Fruit fly (Drosophila melanogaster): ENCODE data around the gene RhoGAP68F.

Gene RhoGAP68F

dm6 chr3L:12111081-12111958 lies 27.3 kb upstream of the RhoGAP68F start (continued):
- no peak; the same call in 1 of the 2 replicates for TF ChIP-seq Ravus (GFP tag; IDR thresholded peaks at IDR 0.05)
- TF ChIP-seq CG18262 (tag; optimal IDR thresholded peaks at IDR 0.05) = peak; percentile 98
- TF ChIP-seq lola (GFP tag; optimal IDR thresholded peaks at IDR 0.05) = peak in 1 of 3 experiments; percentile 98
- TF ChIP-seq CG18619 (GFP tag; optimal IDR thresholded peaks at IDR 0.05) = peak; percentile 79
- peak; percentile 36 for TF ChIP-seq lilli (GFP tag; optimal IDR thresholded peaks at IDR 0.05)
- TF ChIP-seq sens (GFP tag) = peak; percentile 95
- TF ChIP-seq CoRest (tag; optimal IDR thresholded peaks at IDR 0.05) = peak; percentile 95
- TF ChIP-seq CG6683 (GFP tag; optimal IDR thresholded peaks at IDR 0.05) = peak; percentile 71
- peak in 1 of 3 experiments; percentile 72 for TF ChIP-seq Stat92E (GFP tag; optimal IDR thresholded peaks at IDR 0.05)
- peak; percentile 67 for TF ChIP-seq Fer1 (GFP tag; optimal IDR thresholded peaks at IDR 0.05)
- no peak for TF ChIP-seq CG7987 (GFP tag; optimal IDR thresholded peaks at IDR 0.05)
- TF ChIP-seq CG13624 (GFP tag; optimal IDR thresholded peaks at IDR 0.05) = peak; percentile 47
- no peak for TF ChIP-seq HLHmδ (GFP tag; optimal IDR thresholded peaks at IDR 0.05)
- TF ChIP-seq vfl (GFP tag; optimal IDR thresholded peaks at IDR 0.05) = no peak
- TF ChIP-seq klu (GFP tag; IDR thresholded peaks at IDR 0.05) = peak; percentile 69; the same call in 1 of the 2 replicates
- TF ChIP-seq CG15601 (tag; optimal IDR thresholded peaks at IDR 0.05) = peak; percentile 95
- no peak for TF ChIP-seq HLH54F (GFP tag; optimal IDR thresholded peaks at IDR 0.05)
- no peak for TF ChIP-seq p53 (GFP tag; optimal IDR thresholded peaks at IDR 0.05)
- TF ChIP-seq rib (GFP tag; IDR thresholded peaks at IDR 0.05) = no peak
- peak; percentile 87 for TF ChIP-seq Oli (tag; optimal IDR thresholded peaks at IDR 0.05)
- TF ChIP-seq CG1832 (GFP tag; optimal IDR thresholded peaks at IDR 0.05) = peak; percentile 16
- peak; percentile 88 for TF ChIP-seq gcm (GFP tag; optimal IDR thresholded peaks at IDR 0.05)
- TF ChIP-seq Dek (tag; optimal IDR thresholded peaks at IDR 0.05) = peak; percentile 66
- no peak for TF ChIP-seq tll (GFP tag; optimal IDR thresholded peaks at IDR 0.05)
- no peak for TF ChIP-seq chn (GFP tag; optimal IDR thresholded peaks at IDR 0.05)
- no peak for TF ChIP-seq Dip2 (GFP tag; IDR thresholded peaks at IDR 0.05)
- peak; percentile 71 for TF ChIP-seq zf30C (GFP tag; optimal IDR thresholded peaks at IDR 0.05)
- no peak for TF ChIP-seq crol (GFP tag; IDR thresholded peaks at IDR 0.05)
- peak; percentile 45 for TF ChIP-seq CG9817 (tag; optimal IDR thresholded peaks at IDR 0.05)
- TF ChIP-seq wdn (GFP tag; IDR thresholded peaks at IDR 0.05) = no peak; the same call in 1 of the 2 replicates
- TF ChIP-seq CG15479 (GFP tag; optimal IDR thresholded peaks at IDR 0.05) = no peak
- no peak for TF ChIP-seq ham (GFP tag; IDR thresholded peaks at IDR 0.05)
- no peak for TF ChIP-seq seq (GFP tag; IDR thresholded peaks at IDR 0.05)
- TF ChIP-seq abd-A (tag; optimal IDR thresholded peaks at IDR 0.05) = no peak
- peak; percentile 34; the same call in 1 of the 2 replicates for TF ChIP-seq peb (GFP tag; IDR thresholded peaks at IDR 0.05)
- TF ChIP-seq h (optimal IDR thresholded peaks at IDR 0.05) = no peak
- TF ChIP-seq BtbVII (GFP tag; optimal IDR thresholded peaks at IDR 0.05) = peak; percentile 73
- TF ChIP-seq CG15514 (GFP tag; optimal IDR thresholded peaks at IDR 0.05) = peak; percentile 26
- TF ChIP-seq Eip74EF (GFP tag; optimal IDR thresholded peaks at IDR 0.05) = peak in 1 of 2 experiments; percentile 82
- TF ChIP-seq chinmo (GFP tag; IDR thresholded peaks at IDR 0.05; ENCODE audit: partially characterized antibody) = peak; percentile 96; the same call in 3 of the 4 replicates
- TF ChIP-seq CG16863 (GFP tag; optimal IDR thresholded peaks at IDR 0.05) = peak; percentile 14
- TF ChIP-seq dysf (GFP tag; IDR thresholded peaks at IDR 0.05) = peak; percentile 85
- no peak for TF ChIP-seq schlank (tag; optimal IDR thresholded peaks at IDR 0.05)
- TF ChIP-seq cad (GFP tag; optimal IDR thresholded peaks at IDR 0.05) = no peak
- TF ChIP-seq D19A (tag; optimal IDR thresholded peaks at IDR 0.05) = peak; percentile 87
- no peak for TF ChIP-seq Dp (GFP tag; optimal IDR thresholded peaks at IDR 0.05)
- no peak for TF ChIP-seq corto (GFP tag; optimal IDR thresholded peaks at IDR 0.05)
- no peak for TF ChIP-seq CG12219 (GFP tag; optimal IDR thresholded peaks at IDR 0.05)

All from whole organism, embryonic.